Worm (Caenorhabditis elegans) whole organism, L1 larva: ENCODE measurements around the gene Y39A1A.10.

Experiments
- C16A3.4 ChIP-seq: fragments of 150-350 bp; optimal IDR thresholded peaks from 2 replicates; lab custom pipeline; 2014; ENCODE audit warnings: missing biosample characterization, missing genetic modification characterization
- F16B12.6 ChIP-seq: fragments of 150-350 bp; optimal IDR thresholded peaks from 2 replicates; lab custom pipeline; 2014; ENCODE audit warnings: missing biosample characterization, missing genetic modification characterization
- aly-2 ChIP-seq: fragments of 150-350 bp; optimal IDR thresholded peaks from 2 replicates; lab custom pipeline; 2014; ENCODE audit warnings: missing biosample characterization, missing genetic modification characterization
- ceh-63 ChIP-seq: fragments of 200-800 bp; sonication (Bioruptor generic); optimal IDR thresholded peaks from 2 replicates; lab custom pipeline; 2018; ENCODE audit warnings: mild to moderate bottlenecking, missing genetic modification characterization, missing compliant biosample characterization
- ceh-8 ChIP-seq: fragments of 200-800 bp; sonication (Bioruptor generic); optimal IDR thresholded peaks from 2 replicates; lab custom pipeline; 2018; ENCODE audit warnings: mild to moderate bottlenecking, missing genetic modification characterization, moderate library complexity, missing compliant biosample characterization
- ceh-88 ChIP-seq: fragments of 200-800 bp; sonication (Bioruptor generic); IDR thresholded peaks from 2 replicates; pipeline ENCODE4 v1.3.6; 2022; ENCODE audit warnings: missing genetic modification characterization, missing compliant biosample characterization
- dsc-1 ChIP-seq: sonication (generic microtip); optimal IDR thresholded peaks from 2 replicates; lab custom pipeline; 2016; ENCODE audit warnings: mild to moderate bottlenecking, missing genetic modification characterization, missing compliant biosample characterization
- efl-1 ChIP-seq, 4 experiments: fragments of 150-350 bp; optimal IDR thresholded peaks in 3 of 4; peaks in 1 of 4; 1 replicate in 1 of 4; 2 replicates in 3 of 4; lab custom pipeline; 2014; ENCODE audit warnings: missing biosample characterization in 2 of 4, missing genetic modification characterization in 2 of 4, missing genetic modification reagents in 2 of 4
- egl-13 ChIP-seq: sonication (generic microtip); optimal IDR thresholded peaks from 2 replicates; lab custom pipeline; 2016; ENCODE audit warnings: missing genotype, missing genetic modification reagents, missing genetic modification characterization, missing compliant biosample characterization
- elt-2 ChIP-seq: sonication (generic microtip); optimal IDR thresholded peaks from 2 replicates; lab custom pipeline; 2016; ENCODE audit warnings: missing genetic modification characterization, mild to moderate bottlenecking, inconsistent platforms, missing compliant biosample characterization, missing genetic modification reagents
- ets-5 ChIP-seq: fragments of 200-800 bp; sonication (Bioruptor generic); IDR thresholded peaks from 2 replicates; pipeline ENCODE4 v1.3.6; 2022; ENCODE audit warnings: missing genetic modification characterization, missing compliant biosample characterization
- fkh-10 ChIP-seq: sonication (generic microtip); optimal IDR thresholded peaks from 2 replicates; lab custom pipeline; 2017; ENCODE audit warnings: missing biosample characterization, missing genetic modification reagents, missing genetic modification characterization
- fkh-4 ChIP-seq: sonication (generic microtip); optimal IDR thresholded peaks from 2 replicates; lab custom pipeline; 2016; ENCODE audit warnings: missing compliant biosample characterization, missing genetic modification characterization, borderline replicate concordance
- fkh-8 ChIP-seq: sonication (generic microtip); optimal IDR thresholded peaks from 2 replicates; lab custom pipeline; 2016; ENCODE audit warnings: mild to moderate bottlenecking, missing genetic modification characterization, missing compliant biosample characterization
- grh-1 ChIP-seq: fragments of 200-800 bp; sonication (Bioruptor generic); IDR thresholded peaks from 2 replicates; pipeline ENCODE4 v1.3.6; 2022; ENCODE audit warnings: missing genetic modification reagents, missing genetic modification characterization, missing compliant biosample characterization
- hlh-4 ChIP-seq: sonication (generic microtip); optimal IDR thresholded peaks from 2 replicates; lab custom pipeline; 2016; ENCODE audit warnings: mild to moderate bottlenecking, missing genetic modification characterization, missing compliant biosample characterization
- hpl-2 ChIP-seq: fragments of 150-350 bp; optimal IDR thresholded peaks from 2 replicates; lab custom pipeline; 2014; ENCODE audit warnings: missing biosample characterization, missing genetic modification reagents, missing genetic modification characterization
- jun-1 ChIP-seq: fragments of 150-350 bp; optimal IDR thresholded peaks from 2 replicates; lab custom pipeline; 2014; ENCODE audit warnings: missing biosample characterization, missing genetic modification reagents, missing genetic modification characterization
- lin-14 ChIP-seq: fragments of 200-800 bp; sonication (Bioruptor generic); optimal IDR thresholded peaks from 2 replicates; lab custom pipeline; 2018; ENCODE audit warnings: mild to moderate bottlenecking, missing genetic modification characterization, moderate library complexity, missing compliant biosample characterization
- lin-35 ChIP-seq, 2 experiments: fragments of 150-350 bp; optimal IDR thresholded peaks; 2 replicates each; lab custom pipeline; 2014; ENCODE audit warnings: missing biosample characterization in 2 of 2, missing genetic modification characterization in 2 of 2, missing genetic modification reagents in 2 of 2
- lir-3 ChIP-seq: sonication (generic microtip); optimal IDR thresholded peaks from 2 replicates; lab custom pipeline; 2016; ENCODE audit warnings: mild to moderate bottlenecking, missing genetic modification characterization, moderate library complexity, missing compliant biosample characterization; ENCODE audit not compliant: poor library complexity
- mdl-1 ChIP-seq, 2 experiments: fragments of 150-350 bp; optimal IDR thresholded peaks; 2 replicates each; lab custom pipeline; 2014 to 2017; ENCODE audit warnings: missing biosample characterization in 2 of 2, missing genetic modification characterization in 2 of 2, inconsistent platforms in 1 of 2
- mef-2 ChIP-seq: fragments of 150-350 bp; optimal IDR thresholded peaks from 2 replicates; lab custom pipeline; 2014; ENCODE audit warnings: missing biosample characterization, missing genetic modification characterization
- nhr-11 ChIP-seq: fragments of 150-350 bp; optimal IDR thresholded peaks from 2 replicates; lab custom pipeline; 2014; ENCODE audit warnings: missing biosample characterization, missing genetic modification characterization
- nhr-12 ChIP-seq: sonication (generic microtip); optimal IDR thresholded peaks from 2 replicates; lab custom pipeline; 2017; ENCODE audit warnings: missing biosample characterization, missing genetic modification characterization
- nhr-20 ChIP-seq: sonication (generic microtip); optimal IDR thresholded peaks from 2 replicates; lab custom pipeline; 2016; ENCODE audit warnings: mild to moderate bottlenecking, missing genetic modification characterization, missing compliant biosample characterization
- nhr-47 ChIP-seq: sonication (generic microtip); optimal IDR thresholded peaks from 2 replicates; lab custom pipeline; 2016; ENCODE audit warnings: mild to moderate bottlenecking, missing genetic modification characterization, moderate library complexity, missing compliant biosample characterization
- nhr-71 ChIP-seq: sonication (generic microtip); optimal IDR thresholded peaks from 2 replicates; lab custom pipeline; 2016; ENCODE audit warnings: mild to moderate bottlenecking, missing genetic modification characterization, moderate library complexity, missing compliant biosample characterization
- nhr-76 ChIP-seq: sonication (generic microtip); optimal IDR thresholded peaks from 2 replicates; lab custom pipeline; 2017; ENCODE audit warnings: missing biosample characterization, missing genetic modification characterization
- nhr-77 ChIP-seq: fragments of 150-350 bp; optimal IDR thresholded peaks from 2 replicates; lab custom pipeline; 2014; ENCODE audit warnings: missing biosample characterization, missing genetic modification characterization
- nhr-84 ChIP-seq: sonication (generic microtip); optimal IDR thresholded peaks from 2 replicates; lab custom pipeline; 2017; ENCODE audit warnings: missing biosample characterization, missing genetic modification characterization
- rnt-1 ChIP-seq: sonication (generic microtip); optimal IDR thresholded peaks from 2 replicates; lab custom pipeline; 2016; ENCODE audit warnings: mild to moderate bottlenecking, missing genetic modification characterization, moderate library complexity, missing compliant biosample characterization
- swsn-7 ChIP-seq: sonication (generic microtip); optimal IDR thresholded peaks from 2 replicates; lab custom pipeline; 2016; ENCODE audit warnings: missing genetic modification characterization, missing compliant biosample characterization
- unc-86 ChIP-seq: sonication (generic microtip); optimal IDR thresholded peaks from 2 replicates; lab custom pipeline; 2016; ENCODE audit warnings: missing genetic modification characterization, missing compliant biosample characterization
- unc-98 ChIP-seq: fragments of 200-800 bp; sonication (Bioruptor generic); IDR thresholded peaks from 2 replicates; pipeline ENCODE4 v1.3.6; 2022; ENCODE audit warnings: missing genetic modification characterization, missing compliant biosample characterization
- vab-15 ChIP-seq: sonication (generic microtip); optimal IDR thresholded peaks from 2 replicates; lab custom pipeline; 2017; ENCODE audit warnings: missing genotype, mild to moderate bottlenecking, missing genetic modification characterization, missing compliant biosample characterization
- zag-1 ChIP-seq: fragments of 150-350 bp; optimal IDR thresholded peaks from 2 replicates; lab custom pipeline; 2014; ENCODE audit warnings: missing biosample characterization, missing genetic modification characterization

Y39A1A.10 gene

DNA sequence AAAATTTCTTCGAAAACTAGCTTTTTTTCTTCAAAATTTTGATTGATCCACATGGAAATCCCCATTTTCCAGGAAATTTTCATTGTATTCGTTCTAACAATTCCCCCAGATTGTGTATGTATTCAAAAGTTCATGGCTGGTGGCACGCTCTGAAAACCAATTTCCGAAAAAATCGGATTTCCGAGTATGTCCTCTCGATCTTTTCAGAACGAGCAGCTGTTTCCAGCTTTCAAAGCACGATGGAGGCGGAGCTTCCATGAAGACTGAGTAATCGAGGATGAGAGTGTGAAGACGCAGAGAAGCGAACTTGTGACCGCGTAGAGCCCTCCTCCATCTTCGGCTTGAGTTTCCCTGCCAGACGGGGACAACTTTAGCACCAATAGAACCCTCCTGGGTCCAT, 28.2 kb upstream of the Y39A1A.10 start:
- TF ChIP-seq fkh-4, result no peak
- no peak for TF ChIP-seq C16A3.4 (tag; lab: Kevin White, UChicago)
- no peak for TF ChIP-seq unc-86 (tag; lab: Kevin White, UChicago)
- TF ChIP-seq nhr-84 (tag; lab: Kevin White, UChicago), result no peak
- TF ChIP-seq dsc-1 (tag; lab: Kevin White, UChicago), result peak; percentile 51
- peak; percentile 65 for TF ChIP-seq nhr-47 (tag; lab: Kevin White, UChicago)
- TF ChIP-seq swsn-7 (tag; lab: Kevin White, UChicago), result peak; percentile 13
- TF ChIP-seq fkh-8 (tag; lab: Kevin White, UChicago), result peak; percentile 98
- TF ChIP-seq F16B12.6 (tag; lab: Kevin White, UChicago), result peak; percentile 4
- TF ChIP-seq rnt-1 (tag; lab: Kevin White, UChicago), result no peak
- TF ChIP-seq lin-14, result peak; percentile 26
- TF ChIP-seq mef-2, result peak; percentile 24
- TF ChIP-seq nhr-71, result peak; percentile 72

DNA sequence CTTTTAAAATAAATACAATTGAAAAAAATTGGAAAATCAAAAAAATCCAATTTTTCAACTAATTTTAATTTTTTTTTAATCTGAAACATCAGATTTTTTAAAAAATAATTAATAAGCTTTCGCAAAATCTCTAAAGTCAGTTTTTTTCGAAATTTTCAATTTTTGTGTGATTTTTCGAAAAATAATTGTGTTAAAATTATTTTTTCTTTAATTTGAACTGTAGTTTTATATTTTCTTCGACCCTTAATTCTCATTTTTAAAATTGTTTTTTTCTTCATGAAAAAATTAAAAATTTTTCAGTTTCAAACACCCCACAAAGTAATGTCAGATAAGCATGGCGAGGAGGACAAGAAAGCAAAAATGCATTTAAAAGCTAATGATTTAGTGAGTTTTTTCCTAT, 27.5 kb upstream of the Y39A1A.10 start, which contains the start of gene rabx-5:
rabx-5 (plus strand) TSS at position 301 of the 400 bp plus-strand sequence.
- TF ChIP-seq ets-5 (GFP tag; lab: Robert Waterston, UW) (no peak), unc-98 (GFP tag; lab: Robert Waterston, UW) (no peak)

DNA sequence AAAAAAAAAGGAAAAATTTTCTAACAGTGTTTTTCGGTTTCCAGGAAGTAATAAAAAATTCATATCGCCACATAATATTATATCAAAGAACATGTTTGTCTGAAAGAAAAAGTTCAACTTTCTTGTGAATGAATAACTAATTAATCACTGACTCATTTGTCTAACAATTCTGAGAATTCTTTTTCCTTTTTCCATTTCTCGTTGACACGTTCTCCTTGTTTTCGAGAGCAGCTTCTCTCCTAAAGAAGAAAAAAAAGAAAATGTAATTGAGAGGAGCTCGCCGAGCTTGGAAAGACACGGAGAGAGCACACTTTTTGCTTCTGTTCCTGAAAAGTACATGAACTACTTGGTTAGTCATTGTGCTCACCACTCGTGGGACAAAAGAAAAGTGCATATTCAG, 24.4 kb upstream of the Y39A1A.10 start:
- TF ChIP-seq unc-86 (tag; lab: Kevin White, UChicago) (peak; percentile 51), dsc-1 (tag; lab: Kevin White, UChicago) (peak; percentile 69), aly-2 (tag; lab: Kevin White, UChicago) (no peak), ets-5 (GFP tag; lab: Robert Waterston, UW) (no peak), efl-1 (optimal IDR thresholded peaks at IDR 0.05; lab: Kevin White, UChicago) (no peak), efl-1 (GFP tag; optimal IDR thresholded peaks at IDR 0.05 in 1 of 2; lab: Kevin White, UChicago) (peak in 1 of 2 experiments; percentile 86), egl-13 (tag; lab: Kevin White, UChicago) (peak; percentile 13), elt-2 (no peak), fkh-10 (GFP tag; lab: Kevin White, UChicago) (no peak), ceh-8 (no peak), fkh-8 (tag; lab: Kevin White, UChicago) (peak; percentile 54), ceh-88 (GFP tag; lab: Robert Waterston, UW) (no peak), nhr-77 (tag; lab: Kevin White, UChicago) (no peak), nhr-76 (tag; lab: Kevin White, UChicago) (no peak), nhr-12 (no peak), hlh-4 (tag; lab: Kevin White, UChicago) (no peak), zag-1 (no peak), nhr-47 (tag; lab: Kevin White, UChicago) (peak; percentile 36), grh-1 (GFP tag; lab: Robert Waterston, UW) (no peak), nhr-20 (tag; lab: Kevin White, UChicago) (no peak), lin-35 (GFP tag; optimal IDR thresholded peaks at IDR 0.05; lab: Kevin White, UChicago) (no peak), vab-15 (tag; lab: Kevin White, UChicago) (no peak), nhr-71 (peak; percentile 41), nhr-84 (tag; lab: Kevin White, UChicago) (no peak), hpl-2 (GFP tag; lab: Kevin White, UChicago) (no peak), ceh-63 (GFP tag; lab: Kevin White, UChicago) (no peak), jun-1 (tag; lab: Kevin White, UChicago) (no peak)

ce11 chrIII:10612333-10612732, 20.2 kb upstream of the Y39A1A.10 start, which contains the start of gene Y39A1A.24:
TSS of gene Y39A1A.24 (plus strand) at chrIII:10612633.
- TF ChIP-seq nhr-84 (tag; lab: Kevin White, UChicago) (no peak), mdl-1 (tag; optimal IDR thresholded peaks at IDR 0.05; lab: Kevin White, UChicago) (no peak), hlh-4 (tag; lab: Kevin White, UChicago) (no peak), ceh-8 (no peak), lir-3 (no peak), zag-1 (no peak), nhr-11 (no peak), grh-1 (GFP tag; lab: Robert Waterston, UW) (no peak)
